Worm (Caenorhabditis elegans) whole organism, L1 larva: ENCODE data around the gene C07A9.10.

Source experiments
- elt-2 ChIP-seq: sonication (generic microtip); optimal IDR thresholded peaks from 2 replicates; lab custom pipeline; 2016; ENCODE audit warnings: missing genetic modification characterization, mild to moderate bottlenecking, inconsistent platforms, missing compliant biosample characterization, missing genetic modification reagents
- unc-62 ChIP-seq: fragments of 150-350 bp; optimal IDR thresholded peaks from 2 replicates; lab custom pipeline; 2014; ENCODE audit warnings: missing biosample characterization, missing genetic modification reagents, missing genetic modification characterization
- zag-1 ChIP-seq: fragments of 150-350 bp; optimal IDR thresholded peaks from 2 replicates; lab custom pipeline; 2014; ENCODE audit warnings: missing biosample characterization, missing genetic modification characterization
- ztf-4 ChIP-seq: fragments of 150-350 bp; optimal IDR thresholded peaks from 2 replicates; lab custom pipeline; 2014; ENCODE audit warnings: missing biosample characterization, missing genetic modification characterization

ce11 chrIII:9666239-9666638, 19.6 kb downstream of the C07A9.10 start:
- no peak for TF ChIP-seq zag-1
- no peak for TF ChIP-seq unc-62 (GFP tag; lab: Kevin White, UChicago)
- no peak for TF ChIP-seq ztf-4 (tag; lab: Kevin White, UChicago)
- peak; percentile 41 for TF ChIP-seq elt-2 (tag; lab: Kevin White, UChicago)
